Worm (Caenorhabditis elegans): ENCODE data around the gene srz-63.

DNA sequence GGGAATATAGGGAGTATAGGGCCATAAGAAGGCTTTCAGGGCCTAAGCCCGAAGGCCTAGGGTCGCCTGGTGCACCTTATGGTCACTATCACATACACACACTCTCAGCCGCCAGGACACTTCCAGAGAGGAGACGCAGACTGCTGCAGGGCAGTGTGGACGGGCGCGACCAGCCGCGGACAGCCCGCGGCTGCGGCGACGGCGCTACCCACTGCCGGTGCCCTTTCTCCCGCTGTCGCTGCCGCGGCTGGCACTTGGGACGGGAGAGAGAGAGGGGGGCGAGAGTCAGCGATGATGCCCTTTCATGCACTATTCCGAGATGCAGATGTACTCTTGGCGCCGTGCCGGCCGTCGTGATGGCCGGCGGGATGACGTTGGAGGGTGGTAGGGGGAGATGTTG lies 40.6 kb upstream of the srz-63 start:
- TF ChIP-seq mes-4 (tag; optimal IDR thresholded peaks at IDR 0.05), result no peak
- no peak for TF ChIP-seq lin-35 (GFP tag; optimal IDR thresholded peaks at IDR 0.05)
- TF ChIP-seq nhr-80 (tag; optimal IDR thresholded peaks at IDR 0.05), result no peak
- no peak for TF ChIP-seq F57A8.1 (GFP tag; optimal IDR thresholded peaks at IDR 0.05)
- TF ChIP-seq hmg-1.2 (GFP tag; IDR thresholded peaks at IDR 0.05), result no peak; the same call in 1 of the 2 replicates
- TF ChIP-seq unc-130 (GFP tag; optimal IDR thresholded peaks at IDR 0.05), result no peak
- no peak for TF ChIP-seq snpc-4 (GFP tag; optimal IDR thresholded peaks at IDR 0.05)
- no peak for TF ChIP-seq snpc-4 (tag; optimal IDR thresholded peaks at IDR 0.05)
- TF ChIP-seq rec-8 (tag; optimal IDR thresholded peaks at IDR 0.05), result no peak
- no peak for TF ChIP-seq K12H6.12 (tag; optimal IDR thresholded peaks at IDR 0.05)
- TF ChIP-seq attf-5 (GFP tag; optimal IDR thresholded peaks at IDR 0.05), result no peak
